Fruit fly (Drosophila melanogaster): ENCODE measurements around the gene CG42780.

The CG42780 gene

DNA sequence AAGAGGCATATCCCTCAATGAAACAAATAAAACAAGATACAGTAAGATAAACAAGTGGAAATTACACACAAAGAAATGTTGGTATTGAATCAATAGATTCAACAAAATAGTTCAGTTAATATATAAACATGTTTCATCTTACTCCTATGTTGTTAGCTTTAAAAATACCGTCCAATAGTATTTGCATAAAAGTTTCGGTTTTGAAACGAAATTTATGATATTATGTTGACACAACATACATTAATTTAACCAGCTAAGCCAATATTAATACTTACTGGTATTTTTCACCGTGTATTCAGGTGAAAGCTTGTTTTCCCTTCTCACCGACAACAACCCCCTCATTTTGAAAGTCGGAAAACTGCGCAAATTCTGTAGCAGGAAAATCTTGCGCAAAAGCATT is 6.5 kb upstream of the CG42780 start (continued):
- TF ChIP-seq toy (GFP tag; IDR thresholded peaks at IDR 0.05) (no peak), lab (GFP tag; optimal IDR thresholded peaks at IDR 0.05) (peak; percentile 86), CG12155 (GFP tag; optimal IDR thresholded peaks at IDR 0.05) (peak; percentile 45), Atf6 (GFP tag; IDR thresholded peaks at IDR 0.05) (peak; percentile 75), tap (tag; optimal IDR thresholded peaks at IDR 0.05) (peak; percentile 54), Sry-δ (GFP tag; optimal IDR thresholded peaks at IDR 0.05) (peak; percentile 6), Doc2 (GFP tag; IDR thresholded peaks at IDR 0.05) (no peak), Sox100B (GFP tag; optimal IDR thresholded peaks at IDR 0.05) (peak; percentile 75), CG7556 (GFP tag; optimal IDR thresholded peaks at IDR 0.05) (peak; percentile 71), amos (GFP tag; IDR thresholded peaks at IDR 0.05; ENCODE audit: partially characterized antibody) (no peak), Usf (GFP tag; optimal IDR thresholded peaks at IDR 0.05) (no peak), CG42726 (GFP tag; IDR thresholded peaks at IDR 0.05; ENCODE audit: partially characterized antibody) (no peak), gsb (GFP tag; IDR thresholded peaks at IDR 0.05) (no peak), CG3407 (GFP tag; optimal IDR thresholded peaks at IDR 0.05) (peak; percentile 33), lov (optimal IDR thresholded peaks at IDR 0.05) (no peak), lov (GFP tag; IDR thresholded peaks at IDR 0.05) (no peak), CG12744 (GFP tag; optimal IDR thresholded peaks at IDR 0.05) (peak; percentile 26), CG12071 (GFP tag; optimal IDR thresholded peaks at IDR 0.05) (peak; percentile 72), wor (GFP tag; IDR thresholded peaks at IDR 0.05) (no peak; the same call in 1 of the 2 replicates), Tbp (GFP tag; optimal IDR thresholded peaks at IDR 0.05) (no peak), CG3726 (GFP tag; IDR thresholded peaks at IDR 0.05) (no peak), Neu2 (GFP tag; optimal IDR thresholded peaks at IDR 0.05; ENCODE audit: borderline replicate concordance) (no peak), CG4854 (GFP tag; optimal IDR thresholded peaks at IDR 0.05) (peak; percentile 38), Atf3 (GFP tag; optimal IDR thresholded peaks at IDR 0.05) (no peak), Bdp1 (GFP tag; optimal IDR thresholded peaks at IDR 0.05) (peak; percentile 25), onecut (GFP tag; IDR thresholded peaks at IDR 0.05) (peak; percentile 40; the same call in 1 of the 2 replicates), dati (GFP tag; IDR thresholded peaks at IDR 0.05) (no peak), CG5245 (GFP tag; optimal IDR thresholded peaks at IDR 0.05) (peak; percentile 29), zen (tag; optimal IDR thresholded peaks at IDR 0.05) (peak; percentile 1), CG7357 (GFP tag; IDR thresholded peaks at IDR 0.05) (no peak), Kr (GFP tag; optimal IDR thresholded peaks at IDR 0.05) (no peak), CG10654 (GFP tag; optimal IDR thresholded peaks at IDR 0.05) (peak; percentile 13), CTCF (GFP tag; optimal IDR thresholded peaks at IDR 0.05) (no peak), gro (GFP tag; optimal IDR thresholded peaks at IDR 0.05) (peak; percentile 46), CG13123 (GFP tag; optimal IDR thresholded peaks at IDR 0.05) (no peak), gfzf (GFP tag; optimal IDR thresholded peaks at IDR 0.05) (no peak), CG9876 (GFP tag; optimal IDR thresholded peaks at IDR 0.05) (no peak), CG16815 (GFP tag; optimal IDR thresholded peaks at IDR 0.05) (no peak), CG7987 (GFP tag; optimal IDR thresholded peaks at IDR 0.05) (peak; percentile 36), CG14667 (GFP tag; IDR thresholded peaks at IDR 0.05) (no peak), CG14441 (GFP tag; IDR thresholded peaks at IDR 0.05) (peak; percentile 45; the same call in 1 of the 2 replicates), kah (GFP tag; optimal IDR thresholded peaks at IDR 0.05) (peak; percentile 37), CG3163 (GFP tag; optimal IDR thresholded peaks at IDR 0.05) (no peak), vfl (GFP tag; optimal IDR thresholded peaks at IDR 0.05) (peak; percentile 17), E2f2 (GFP tag; IDR thresholded peaks at IDR 0.05) (peak; percentile 19; the same call in 1 of the 2 replicates), exex (tag; optimal IDR thresholded peaks at IDR 0.05) (peak; percentile 18), ro (GFP tag; IDR thresholded peaks at IDR 0.05) (no peak), Oli (tag; optimal IDR thresholded peaks at IDR 0.05) (peak; percentile 64), Doc3 (GFP tag; IDR thresholded peaks at IDR 0.05; ENCODE audit: partially characterized antibody) (no peak), Spps (tag; optimal IDR thresholded peaks at IDR 0.05) (peak; percentile 35), zfh1 (GFP tag; IDR thresholded peaks at IDR 0.05) (no peak; the same call in 2 of the 3 replicates), ham (GFP tag; IDR thresholded peaks at IDR 0.05) (no peak), shn (GFP tag; optimal IDR thresholded peaks at IDR 0.05) (peak; percentile 29)
